Worm (Caenorhabditis elegans) whole organism, L1 larva: Measurements from ENCODE around the gene rab-1.

ENCODE experiments used
- F16B12.6 ChIP-seq: fragments of 150-350 bp; optimal IDR thresholded peaks from 2 replicates; lab custom pipeline; 2014; ENCODE audit warnings: missing biosample characterization, missing genetic modification characterization
- aha-1 ChIP-seq: fragments of 150-350 bp; optimal IDR thresholded peaks from 2 replicates; lab custom pipeline; 2014; ENCODE audit warnings: missing biosample characterization, missing genetic modification characterization
- alr-1 ChIP-seq: fragments of 200-800 bp; sonication (Bioruptor generic); optimal IDR thresholded peaks from 2 replicates; lab custom pipeline; 2018; ENCODE audit warnings: borderline replicate concordance, mild to moderate bottlenecking, missing genetic modification characterization, missing compliant biosample characterization
- ama-1 ChIP-seq: fragments of 150-350 bp; optimal IDR thresholded peaks from 2 replicates; lab custom pipeline; 2014
- ceh-63 ChIP-seq: fragments of 200-800 bp; sonication (Bioruptor generic); optimal IDR thresholded peaks from 2 replicates; lab custom pipeline; 2018; ENCODE audit warnings: mild to moderate bottlenecking, missing genetic modification characterization, missing compliant biosample characterization
- dpl-1 ChIP-seq, 3 experiments: fragments of 150-350 bp in 2 of 3; sonication (generic microtip) in 1 of 3; optimal IDR thresholded peaks; 2 replicates each; lab custom pipeline; 2014 to 2017; ENCODE audit warnings: missing biosample characterization in 3 of 3, missing genetic modification characterization in 3 of 3, missing genetic modification reagents in 3 of 3
- efl-1 ChIP-seq, 4 experiments: fragments of 150-350 bp; optimal IDR thresholded peaks in 3 of 4; peaks in 1 of 4; 1 replicate in 1 of 4; 2 replicates in 3 of 4; lab custom pipeline; 2014; ENCODE audit warnings: missing biosample characterization in 2 of 4, missing genetic modification characterization in 2 of 4, missing genetic modification reagents in 2 of 4
- efl-3 ChIP-seq: fragments of 200-800 bp; sonication (Bioruptor generic); optimal IDR thresholded peaks from 2 replicates; lab custom pipeline; 2018; ENCODE audit warnings: mild to moderate bottlenecking, missing genetic modification characterization, missing compliant biosample characterization
- egl-13 ChIP-seq: sonication (generic microtip); optimal IDR thresholded peaks from 2 replicates; lab custom pipeline; 2016; ENCODE audit warnings: missing genotype, missing genetic modification reagents, missing genetic modification characterization, missing compliant biosample characterization
- elt-3 ChIP-seq, 6 experiments: fragments of 150-350 bp in 1 of 6; sonication (generic microtip); optimal IDR thresholded peaks; 2 replicates each; lab custom pipeline; 2017 to 2018; ENCODE audit warnings: missing biosample characterization in 6 of 6, missing genetic modification characterization in 6 of 6, inconsistent platforms in 1 of 6
- ets-5 ChIP-seq: fragments of 200-800 bp; sonication (Bioruptor generic); IDR thresholded peaks from 2 replicates; pipeline ENCODE4 v1.3.6; 2022; ENCODE audit warnings: missing genetic modification characterization, missing compliant biosample characterization
- fkh-10 ChIP-seq: sonication (generic microtip); optimal IDR thresholded peaks from 2 replicates; lab custom pipeline; 2017; ENCODE audit warnings: missing biosample characterization, missing genetic modification reagents, missing genetic modification characterization
- grh-1 ChIP-seq: fragments of 200-800 bp; sonication (Bioruptor generic); IDR thresholded peaks from 2 replicates; pipeline ENCODE4 v1.3.6; 2022; ENCODE audit warnings: missing genetic modification reagents, missing genetic modification characterization, missing compliant biosample characterization
- hlh-17 ChIP-seq: fragments of 200-800 bp; sonication (Bioruptor generic); optimal IDR thresholded peaks from 2 replicates; lab custom pipeline; 2018; ENCODE audit warnings: missing genetic modification characterization, mild to moderate bottlenecking, missing compliant biosample characterization, moderate library complexity, borderline replicate concordance
- hpl-2 ChIP-seq: fragments of 150-350 bp; optimal IDR thresholded peaks from 2 replicates; lab custom pipeline; 2014; ENCODE audit warnings: missing biosample characterization, missing genetic modification reagents, missing genetic modification characterization
- irx-1 ChIP-seq: sonication (generic microtip); optimal IDR thresholded peaks from 2 replicates; lab custom pipeline; 2016; ENCODE audit warnings: missing genetic modification characterization, missing compliant biosample characterization
- isw-1 ChIP-seq: fragments of 200-800 bp; sonication (Bioruptor generic); IDR thresholded peaks from 2 replicates; pipeline ENCODE4 v1.3.6; 2022; ENCODE audit warnings: missing genetic modification characterization, missing compliant biosample characterization
- lin-13 ChIP-seq: fragments of 150-350 bp; optimal IDR thresholded peaks from 2 replicates; lab custom pipeline; 2014; ENCODE audit warnings: missing biosample characterization, missing genetic modification reagents, missing genetic modification characterization
- lir-3 ChIP-seq: sonication (generic microtip); optimal IDR thresholded peaks from 2 replicates; lab custom pipeline; 2016; ENCODE audit warnings: mild to moderate bottlenecking, missing genetic modification characterization, moderate library complexity, missing compliant biosample characterization; ENCODE audit not compliant: poor library complexity
- mef-2 ChIP-seq: fragments of 150-350 bp; optimal IDR thresholded peaks from 2 replicates; lab custom pipeline; 2014; ENCODE audit warnings: missing biosample characterization, missing genetic modification characterization
- nhr-11 ChIP-seq: fragments of 150-350 bp; optimal IDR thresholded peaks from 2 replicates; lab custom pipeline; 2014; ENCODE audit warnings: missing biosample characterization, missing genetic modification characterization
- nhr-12 ChIP-seq: sonication (generic microtip); optimal IDR thresholded peaks from 2 replicates; lab custom pipeline; 2017; ENCODE audit warnings: missing biosample characterization, missing genetic modification characterization
- nhr-28 ChIP-seq: fragments of 150-350 bp; optimal IDR thresholded peaks from 2 replicates; lab custom pipeline; 2014; ENCODE audit warnings: missing biosample characterization, missing genetic modification characterization
- nhr-84 ChIP-seq: sonication (generic microtip); optimal IDR thresholded peaks from 2 replicates; lab custom pipeline; 2017; ENCODE audit warnings: missing biosample characterization, missing genetic modification characterization
- nhr-85 ChIP-seq: sonication (generic microtip); peaks from one replicate; lab custom pipeline; 2016; ENCODE audit warnings: missing genetic modification characterization, inconsistent platforms, missing compliant biosample characterization
- nhr-90 ChIP-seq: sonication (generic microtip); optimal IDR thresholded peaks from 2 replicates; lab custom pipeline; 2016; ENCODE audit warnings: mild to moderate bottlenecking, missing genetic modification characterization, missing compliant biosample characterization; ENCODE audit not compliant: poor library complexity
- pax-3 ChIP-seq: fragments of 200-800 bp; sonication (Bioruptor generic); optimal IDR thresholded peaks from 2 replicates; lab custom pipeline; 2018; ENCODE audit warnings: mild to moderate bottlenecking, missing genetic modification characterization, moderate library complexity, missing compliant biosample characterization
- skn-1 ChIP-seq: fragments of 150-350 bp; optimal IDR thresholded peaks from 2 replicates; lab custom pipeline; 2014; ENCODE audit warnings: missing biosample characterization, missing genetic modification characterization
- snu-23 ChIP-seq: sonication (generic microtip); optimal IDR thresholded peaks from 2 replicates; lab custom pipeline; 2016; ENCODE audit warnings: missing genetic modification characterization, missing compliant biosample characterization
- sup-37 ChIP-seq: fragments of 200-800 bp; sonication (Bioruptor generic); optimal IDR thresholded peaks from 2 replicates; lab custom pipeline; 2018; ENCODE audit warnings: mild to moderate bottlenecking, missing genetic modification characterization, missing compliant biosample characterization
- swsn-7 ChIP-seq: sonication (generic microtip); optimal IDR thresholded peaks from 2 replicates; lab custom pipeline; 2016; ENCODE audit warnings: missing genetic modification characterization, missing compliant biosample characterization
- vab-15 ChIP-seq: sonication (generic microtip); optimal IDR thresholded peaks from 2 replicates; lab custom pipeline; 2017; ENCODE audit warnings: missing genotype, mild to moderate bottlenecking, missing genetic modification characterization, missing compliant biosample characterization
- zag-1 ChIP-seq: fragments of 150-350 bp; optimal IDR thresholded peaks from 2 replicates; lab custom pipeline; 2014; ENCODE audit warnings: missing biosample characterization, missing genetic modification characterization
- ztf-11 ChIP-seq, 2 experiments: sonication (generic microtip); optimal IDR thresholded peaks; 2 replicates each; lab custom pipeline; 2016 to 2017; ENCODE audit warnings: missing genetic modification characterization in 2 of 2, missing biosample characterization in 1 of 2, missing compliant biosample characterization in 1 of 2
- ztf-4 ChIP-seq: fragments of 150-350 bp; optimal IDR thresholded peaks from 2 replicates; lab custom pipeline; 2014; ENCODE audit warnings: missing biosample characterization, missing genetic modification characterization

rab-1 gene

ce11 chrV:1285657-1286123 is 21.9 kb upstream of the rab-1 start, which contains the start of gene tank-1 (continued):
- no peak for TF ChIP-seq egl-13
- TF ChIP-seq skn-1 (tag; lab: Kevin White, UChicago) = peak; percentile 69
- TF ChIP-seq alr-1 = no peak

DNA sequence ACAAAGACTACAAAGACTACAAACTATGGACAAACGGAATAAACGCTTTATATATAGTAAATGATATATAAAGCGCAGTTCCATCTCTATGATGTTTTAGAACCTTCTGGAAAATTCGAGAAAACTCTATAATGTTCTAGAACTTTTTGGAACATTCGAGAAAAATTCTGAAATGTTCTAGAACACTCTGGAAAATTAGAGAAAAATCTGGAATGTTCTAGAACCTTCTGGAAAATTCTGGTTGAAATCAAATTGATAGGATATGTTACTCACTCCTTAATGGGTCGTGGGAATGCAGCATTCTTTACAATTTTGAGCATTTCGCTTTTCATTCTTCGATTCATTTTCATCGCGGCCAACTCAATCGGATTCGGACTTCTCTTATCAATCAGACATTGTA is 14.7 kb upstream of the rab-1 start:
- TF ChIP-seq egl-13 (no peak), lir-3 (tag; lab: Kevin White, UChicago) (no peak)
- TF ChIP-seq, all 84 proteins: peak for 0

- TF ChIP-seq efl-1 (optimal IDR thresholded peaks at IDR 0.05; lab: Kevin White, UChicago) (no peak), efl-1 (GFP tag; optimal IDR thresholded peaks at IDR 0.05 in 1 of 2; lab: Kevin White, UChicago) (peak in 1 of 2 experiments; percentile 84), efl-3 (GFP tag; lab: Kevin White, UChicago) (no peak)
- TF ChIP-seq, all 84 proteins: peak for 1
Measured at ce11 chrV:1277926-1278325, 14.1 kb upstream of the rab-1 start.

- TF ChIP-seq irx-1 (tag; lab: Kevin White, UChicago) = no peak
- no peak for TF ChIP-seq efl-1 (optimal IDR thresholded peaks at IDR 0.05; lab: Kevin White, UChicago)
- peak in 1 of 2 experiments; percentile 38 for TF ChIP-seq efl-1 (GFP tag; optimal IDR thresholded peaks at IDR 0.05 in 1 of 2; lab: Kevin White, UChicago)
Measured at ce11 chrV:1275924-1276323, 12.1 kb upstream of the rab-1 start, which contains the start of gene Y75B7B.2. Gene Y75B7B.2 (minus strand): TSS chrV:1276024.

DNA sequence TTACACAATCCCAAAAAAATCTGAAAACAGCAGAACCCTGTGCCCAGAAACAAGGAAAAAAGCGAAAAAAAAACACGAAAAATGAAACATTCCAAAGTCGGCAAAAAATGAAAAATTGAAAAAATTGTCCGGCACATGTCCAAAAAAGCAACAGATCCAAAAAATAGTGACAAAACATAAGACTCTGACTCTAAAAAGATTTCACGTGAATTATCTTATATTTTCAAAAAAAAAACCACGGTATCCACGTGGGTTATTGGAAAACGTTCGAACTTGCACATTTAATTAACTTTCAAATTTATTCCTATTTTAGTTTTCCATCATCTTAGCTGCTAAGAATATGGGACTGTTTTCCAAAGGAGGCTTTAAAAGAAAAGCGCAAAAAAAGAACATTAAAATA is 6.8 kb upstream of the rab-1 start, which contains the start of gene Y75B7B.1:
Gene Y75B7B.1, plus strand, starts transcription at position 301 of the 400 bp plus-strand sequence.
- TF ChIP-seq nhr-85 (tag; lab: Kevin White, UChicago) (no peak), hlh-17 (GFP tag; lab: Kevin White, UChicago) (no peak), efl-1 (optimal IDR thresholded peaks at IDR 0.05; lab: Kevin White, UChicago) (no peak), efl-1 (GFP tag; optimal IDR thresholded peaks at IDR 0.05 in 1 of 2; lab: Kevin White, UChicago) (peak in 1 of 2 experiments; percentile 24)
- TF ChIP-seq, all 84 proteins: peak for 1

ce11 chrV:1266540-1266939 is 2.8 kb upstream of the rab-1 start:
- TF ChIP-seq irx-1 (tag; lab: Kevin White, UChicago) = no peak
- TF ChIP-seq alr-1 = no peak
- TF ChIP-seq ama-1 = no peak
- TF ChIP-seq snu-23 (GFP tag; lab: Kevin White, UChicago) = no peak
- TF ChIP-seq elt-3 (tag; optimal IDR thresholded peaks at IDR 0.05; lab: Kevin White, UChicago) = no peak
- no peak for TF ChIP-seq zag-1 (tag; lab: Kevin White, UChicago)
- TF ChIP-seq nhr-12 (tag; lab: Kevin White, UChicago) = no peak
- TF ChIP-seq ets-5 (GFP tag; lab: Robert Waterston, UW) = no peak
- no peak for TF ChIP-seq dpl-1 (GFP tag; optimal IDR thresholded peaks at IDR 0.05; lab: Kevin White, UChicago)
- TF ChIP-seq nhr-11 (tag; lab: Kevin White, UChicago) = no peak
- no peak for TF ChIP-seq hpl-2 (GFP tag; lab: Kevin White, UChicago)
- no peak for TF ChIP-seq nhr-84
- no peak for TF ChIP-seq fkh-10 (GFP tag; lab: Kevin White, UChicago)
- no peak for TF ChIP-seq vab-15

DNA sequence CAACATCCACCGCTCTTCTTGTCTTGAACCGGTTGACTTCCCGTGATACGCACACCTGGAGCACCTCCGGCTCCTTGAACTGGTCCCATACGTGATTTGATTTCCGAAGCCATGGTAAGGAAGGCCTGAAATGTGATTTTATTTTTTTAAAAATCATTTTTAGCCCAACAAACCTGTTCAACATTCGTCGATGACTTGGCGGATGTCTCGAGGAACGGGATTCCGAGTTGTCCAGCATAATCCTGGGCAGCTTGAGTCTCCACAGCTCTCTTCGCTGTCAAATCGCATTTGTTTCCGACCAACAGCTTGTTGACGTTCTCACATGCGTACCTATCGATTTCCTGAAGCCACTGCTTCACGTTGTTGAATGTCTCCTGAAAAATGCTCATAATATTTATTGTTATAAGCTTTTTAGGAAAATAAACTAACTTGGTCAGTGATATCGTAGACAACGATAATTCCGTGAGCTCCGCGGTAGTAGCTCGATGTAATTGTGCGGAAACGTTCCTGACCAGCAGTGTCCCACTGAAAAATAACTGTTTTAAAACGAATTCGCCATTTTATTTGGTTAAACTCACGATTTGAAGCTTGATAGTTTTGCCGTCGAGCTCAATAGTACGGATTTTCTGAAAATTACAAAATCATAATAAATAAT is 584 bp downstream of the rab-1 start:
- TF ChIP-seq nhr-28 = no peak
- TF ChIP-seq swsn-7 = no peak
- peak; percentile 53 for TF ChIP-seq nhr-85 (tag; lab: Kevin White, UChicago)
- no peak for TF ChIP-seq pax-3
- no peak for TF ChIP-seq ztf-4 (tag; lab: Kevin White, UChicago)
- no peak for TF ChIP-seq nhr-11 (tag; lab: Kevin White, UChicago)
- no peak for TF ChIP-seq efl-1 (optimal IDR thresholded peaks at IDR 0.05; lab: Kevin White, UChicago)
- peak in 1 of 2 experiments; percentile 72 for TF ChIP-seq efl-1 (GFP tag; optimal IDR thresholded peaks at IDR 0.05 in 1 of 2; lab: Kevin White, UChicago)

ce11 chrV:1262036-1262435 is 1.8 kb downstream of the rab-1 start:
- no peak for TF ChIP-seq dpl-1 (GFP tag; optimal IDR thresholded peaks at IDR 0.05; lab: Kevin White, UChicago)
- no peak for TF ChIP-seq sup-37 (GFP tag; lab: Kevin White, UChicago)
- TF ChIP-seq nhr-90 (tag; lab: Kevin White, UChicago) = peak; percentile 21
- TF ChIP-seq ama-1 = peak; percentile 35
- TF ChIP-seq ztf-11 (tag; optimal IDR thresholded peaks at IDR 0.05; lab: Kevin White, UChicago) = no peak
- no peak for TF ChIP-seq mef-2 (tag; lab: Kevin White, UChicago)
- peak; percentile 30 for TF ChIP-seq efl-1 (optimal IDR thresholded peaks at IDR 0.05; lab: Kevin White, UChicago)
- TF ChIP-seq efl-1 (GFP tag; optimal IDR thresholded peaks at IDR 0.05 in 1 of 2; lab: Kevin White, UChicago) = peak in 1 of 2 experiments; percentile 82
- TF ChIP-seq aha-1 (tag; lab: Kevin White, UChicago) = no peak
- TF ChIP-seq ceh-63 (GFP tag; lab: Kevin White, UChicago) = no peak
- no peak for TF ChIP-seq grh-1 (GFP tag; lab: Robert Waterston, UW)
- no peak for TF ChIP-seq isw-1 (GFP tag; lab: Robert Waterston, UW)
- TF ChIP-seq fkh-10 (GFP tag; lab: Kevin White, UChicago) = no peak
- TF ChIP-seq F16B12.6 (tag; lab: Kevin White, UChicago) = no peak
- no peak for TF ChIP-seq lin-13 (GFP tag; lab: Kevin White, UChicago)
